Fruit fly (Drosophila melanogaster): ENCODE measurements around the gene laf.

The laf gene

dm6 chr3R:4910365-4910810 is 32.1 kb upstream of the laf start, which contains the start of gene Cdep (continued):
- peak; percentile 26 for TF ChIP-seq CG9817 (tag; optimal IDR thresholded peaks at IDR 0.05)
- no peak for TF ChIP-seq CG15696 (tag; optimal IDR thresholded peaks at IDR 0.05)
- TF ChIP-seq nmo (GFP tag; optimal IDR thresholded peaks at IDR 0.05) = peak; percentile 53
- no peak for TF ChIP-seq Bteb2 (GFP tag; optimal IDR thresholded peaks at IDR 0.05)
- peak; percentile 40 for TF ChIP-seq Dek (tag; optimal IDR thresholded peaks at IDR 0.05)
- TF ChIP-seq D19A (tag; optimal IDR thresholded peaks at IDR 0.05) = peak; percentile 65
- TF ChIP-seq Opbp (GFP tag; IDR thresholded peaks at IDR 0.05; ENCODE audit: partially characterized antibody) = peak; percentile 95
- no peak for TF ChIP-seq abd-A (tag; optimal IDR thresholded peaks at IDR 0.05)
- no peak for TF ChIP-seq CG16815 (GFP tag; optimal IDR thresholded peaks at IDR 0.05)
- TF ChIP-seq CG32767 (GFP tag; IDR thresholded peaks at IDR 0.05) = peak; percentile 42; the same call in 1 of the 2 replicates
- TF ChIP-seq CG4404 (GFP tag; IDR thresholded peaks at IDR 0.05) = no peak
- TF ChIP-seq pan (optimal IDR thresholded peaks at IDR 0.05) = no peak
- peak in 1 of 2 experiments; percentile 61 for TF ChIP-seq pan (GFP tag; optimal IDR thresholded peaks at IDR 0.05 in 1 of 2, IDR thresholded peaks at IDR 0.05 in 1 of 2)
- TF ChIP-seq HLH4C (GFP tag; IDR thresholded peaks at IDR 0.05; ENCODE audit: partially characterized antibody) = peak; percentile 96
- TF ChIP-seq Vsx1 (GFP tag; optimal IDR thresholded peaks at IDR 0.05) = peak; percentile 36
- peak; percentile 3 for TF ChIP-seq exex (tag; optimal IDR thresholded peaks at IDR 0.05)
- no peak for TF ChIP-seq CG10274 (GFP tag; optimal IDR thresholded peaks at IDR 0.05)
- TF ChIP-seq lmd (GFP tag; IDR thresholded peaks at IDR 0.05) = no peak
- TF ChIP-seq CG11560 (tag; IDR thresholded peaks at IDR 0.05) = no peak
- peak; percentile 56 for TF ChIP-seq CG1603 (tag; optimal IDR thresholded peaks at IDR 0.05)
- TF ChIP-seq CG3995 (GFP tag; optimal IDR thresholded peaks at IDR 0.05) = peak; percentile 83
- peak; percentile 94 for TF ChIP-seq CG42726 (GFP tag; IDR thresholded peaks at IDR 0.05; ENCODE audit: partially characterized antibody)
- TF ChIP-seq wdn (GFP tag; IDR thresholded peaks at IDR 0.05) = no peak
- TF ChIP-seq D (optimal IDR thresholded peaks at IDR 0.05) = no peak
- TF ChIP-seq D (GFP tag; optimal IDR thresholded peaks at IDR 0.05) = no peak
- no peak for TF ChIP-seq Taf1 (GFP tag; IDR thresholded peaks at IDR 0.05)
- no peak for TF ChIP-seq Hr39 (optimal IDR thresholded peaks at IDR 0.05)
- TF ChIP-seq Dll (GFP tag; IDR thresholded peaks at IDR 0.05; ENCODE audit: partially characterized antibody) = peak; percentile 97
- TF ChIP-seq D19B (GFP tag; optimal IDR thresholded peaks at IDR 0.05) = no peak
- peak; percentile 28 for TF ChIP-seq CG1529 (GFP tag; optimal IDR thresholded peaks at IDR 0.05)
- no peak for TF ChIP-seq CG11456 (GFP tag; IDR thresholded peaks at IDR 0.05)
- no peak for TF ChIP-seq Usf (GFP tag; optimal IDR thresholded peaks at IDR 0.05)
- TF ChIP-seq vfl (GFP tag; optimal IDR thresholded peaks at IDR 0.05) = no peak
- TF ChIP-seq CG17612 (GFP tag; IDR thresholded peaks at IDR 0.05) = no peak
- TF ChIP-seq CG14014 (GFP tag; IDR thresholded peaks at IDR 0.05) = no peak; the same call in 1 of the 2 replicates
- TF ChIP-seq NfI (GFP tag; optimal IDR thresholded peaks at IDR 0.05) = peak; percentile 56
- no peak for TF ChIP-seq croc (GFP tag; conservative IDR thresholded peaks at IDR 0.05)
- no peak for TF ChIP-seq p53 (GFP tag; optimal IDR thresholded peaks at IDR 0.05)
- TF ChIP-seq tin (GFP tag; optimal IDR thresholded peaks at IDR 0.05) = peak; percentile 41
- TF ChIP-seq pum (GFP tag; optimal IDR thresholded peaks at IDR 0.05) = no peak
- peak; percentile 94 for TF ChIP-seq CG16813 (GFP tag; IDR thresholded peaks at IDR 0.05; ENCODE audit: partially characterized antibody)
- TF ChIP-seq Drgx (GFP tag; IDR thresholded peaks at IDR 0.05) = no peak
- peak; percentile 7 for TF ChIP-seq Hr3 (GFP tag; optimal IDR thresholded peaks at IDR 0.05)
- TF ChIP-seq Ptx1 (GFP tag; IDR thresholded peaks at IDR 0.05) = 0 out of 2 replicates have a peak, but pooled peaks have one; percentile 30
- TF ChIP-seq chif (GFP tag; optimal IDR thresholded peaks at IDR 0.05) = no peak
- no peak for TF ChIP-seq sd (tag; optimal IDR thresholded peaks at IDR 0.05)
- TF ChIP-seq CG8089 (GFP tag; optimal IDR thresholded peaks at IDR 0.05) = no peak
- TF ChIP-seq nerfin-1 (tag; optimal IDR thresholded peaks at IDR 0.05) = no peak
- peak; percentile 56 for TF ChIP-seq Myb (GFP tag; optimal IDR thresholded peaks at IDR 0.05)
- peak; percentile 66 for TF ChIP-seq CG17912 (GFP tag; optimal IDR thresholded peaks at IDR 0.05)
- TF ChIP-seq Ssrp (tag; optimal IDR thresholded peaks at IDR 0.05) = no peak
- TF ChIP-seq ash1 (GFP tag; optimal IDR thresholded peaks at IDR 0.05) = no peak

Measured in whole organism, embryonic.